Fruit fly (Drosophila melanogaster) whole organism, pupa: ENCODE data around the gene CG8925.
A peak's percentile ranks its signal among the peaks of the same experiment; 100 is the strongest.

Experiments used
- CG10348 ChIP-seq: fragments of 200-800 bp; sonication (Bioruptor generic); IDR thresholded peaks from 2 replicates; pipeline ENCODE4 v1.3.6; 2022; ENCODE audit warnings: missing biosample characterization, missing genetic modification characterization
- CG12605 ChIP-seq: fragments of 200-800 bp; sonication (Bioruptor generic); IDR thresholded peaks from 2 replicates; pipeline ENCODE4 v1.3.6; 2022; ENCODE audit warnings: missing biosample characterization, missing genetic modification characterization
- CG13204 ChIP-seq: fragments of 200-800 bp; sonication (Bioruptor generic); optimal IDR thresholded peaks from 2 replicates; lab custom pipeline; 2018; ENCODE audit warnings: missing biosample characterization, mild to moderate bottlenecking, missing genetic modification characterization, moderate library complexity
- CG14655 ChIP-seq: fragments of 200-800 bp; sonication (Bioruptor generic); optimal IDR thresholded peaks from 3 replicates; lab custom pipeline; 2017; ENCODE audit warnings: mild to moderate bottlenecking, missing biosample characterization, missing genetic modification reagents, missing genetic modification characterization
- CG15710 ChIP-seq: fragments of 200-800 bp; sonication (Bioruptor generic); optimal IDR thresholded peaks from 2 replicates; lab custom pipeline; 2018; ENCODE audit warnings: missing biosample characterization, mild to moderate bottlenecking, missing genetic modification characterization, moderate library complexity
- CG17806 ChIP-seq: fragments of 200-800 bp; sonication (Bioruptor generic); optimal IDR thresholded peaks from 2 replicates; lab custom pipeline; 2018; ENCODE audit warnings: missing biosample characterization, mild to moderate bottlenecking, missing genetic modification characterization, moderate library complexity
- CG32121 ChIP-seq: fragments of 200-800 bp; sonication (Bioruptor generic); IDR thresholded peaks from 2 replicates; pipeline ENCODE4 v1.3.6; 2022; ENCODE audit warnings: missing biosample characterization, missing genetic modification characterization
- CG34367 ChIP-seq: fragments of 200-800 bp; sonication (Bioruptor generic); optimal IDR thresholded peaks from 2 replicates; lab custom pipeline; 2018; ENCODE audit warnings: missing biosample characterization, mild to moderate bottlenecking, missing genetic modification characterization
- CG4496 ChIP-seq: fragments of 200-800 bp; sonication (Bioruptor generic); IDR thresholded peaks from 3 replicates; pipeline ENCODE4 v1.3.6; 2022; ENCODE audit warnings: missing biosample characterization, missing genetic modification characterization
- CG8159 ChIP-seq: fragments of 200-800 bp; sonication (Bioruptor generic); optimal IDR thresholded peaks from 3 replicates; lab custom pipeline; 2018; ENCODE audit warnings: missing biosample characterization, mild to moderate bottlenecking, missing genetic modification characterization, moderate library complexity
- CG8301 ChIP-seq: fragments of 200-800 bp; sonication (Bioruptor generic); optimal IDR thresholded peaks from 2 replicates; lab custom pipeline; 2018; ENCODE audit warnings: missing biosample characterization, mild to moderate bottlenecking, missing genetic modification characterization
- CG9948 ChIP-seq: fragments of 200-800 bp; sonication (Bioruptor generic); optimal IDR thresholded peaks from 2 replicates; lab custom pipeline; 2018; ENCODE audit warnings: missing biosample characterization, mild to moderate bottlenecking, missing genetic modification characterization, moderate library complexity
- D1 ChIP-seq: fragments of 200-800 bp; sonication (Bioruptor generic); optimal IDR thresholded peaks from 2 replicates; lab custom pipeline; 2018; ENCODE audit warnings: missing biosample characterization, mild to moderate bottlenecking, missing genetic modification characterization, moderate library complexity
- EcR ChIP-seq: fragments of 200-800 bp; sonication (Bioruptor generic); optimal IDR thresholded peaks from 3 replicates; lab custom pipeline; 2019; ENCODE audit warnings: missing biosample characterization, missing genetic modification characterization, mild to moderate bottlenecking, moderate library complexity, missing genetic modification reagents
- Ets98B ChIP-seq: fragments of 200-800 bp; sonication (Bioruptor generic); IDR thresholded peaks from 2 replicates; pipeline ENCODE4 v1.3.6; 2022; ENCODE audit warnings: missing biosample characterization, missing genetic modification characterization
- Pif1A ChIP-seq: fragments of 200-800 bp; sonication (Bioruptor generic); optimal IDR thresholded peaks from 3 replicates; lab custom pipeline; 2016; ENCODE audit warnings: missing biosample characterization, missing genetic modification characterization
- Pif1B ChIP-seq: fragments of 200-800 bp; sonication (Bioruptor generic); optimal IDR thresholded peaks from 3 replicates; lab custom pipeline; 2016; ENCODE audit warnings: missing biosample characterization, missing genetic modification characterization
- Snoo ChIP-seq: fragments of 200-800 bp; sonication (Bioruptor generic); optimal IDR thresholded peaks from 3 replicates; lab custom pipeline; 2017; ENCODE audit warnings: missing biosample characterization, mild to moderate bottlenecking, missing genetic modification characterization, inconsistent platforms
- fd96Ca ChIP-seq: fragments of 200-800 bp; sonication (Bioruptor generic); IDR thresholded peaks from 3 replicates; pipeline ENCODE4 v1.3.6; 2022; ENCODE audit warnings: missing biosample characterization, missing genetic modification characterization
- gl ChIP-seq: fragments of 200-800 bp; sonication (Bioruptor generic); optimal IDR thresholded peaks from 2 replicates; lab custom pipeline; 2018; ENCODE audit warnings: missing biosample characterization, mild to moderate bottlenecking, missing genetic modification characterization
- rn ChIP-seq: fragments of 200-800 bp; sonication (Bioruptor generic); IDR thresholded peaks from 2 replicates; pipeline ENCODE4 v1.3.6; 2022; ENCODE audit warnings: missing biosample characterization, missing genetic modification characterization

The CG8925 gene

DNA sequence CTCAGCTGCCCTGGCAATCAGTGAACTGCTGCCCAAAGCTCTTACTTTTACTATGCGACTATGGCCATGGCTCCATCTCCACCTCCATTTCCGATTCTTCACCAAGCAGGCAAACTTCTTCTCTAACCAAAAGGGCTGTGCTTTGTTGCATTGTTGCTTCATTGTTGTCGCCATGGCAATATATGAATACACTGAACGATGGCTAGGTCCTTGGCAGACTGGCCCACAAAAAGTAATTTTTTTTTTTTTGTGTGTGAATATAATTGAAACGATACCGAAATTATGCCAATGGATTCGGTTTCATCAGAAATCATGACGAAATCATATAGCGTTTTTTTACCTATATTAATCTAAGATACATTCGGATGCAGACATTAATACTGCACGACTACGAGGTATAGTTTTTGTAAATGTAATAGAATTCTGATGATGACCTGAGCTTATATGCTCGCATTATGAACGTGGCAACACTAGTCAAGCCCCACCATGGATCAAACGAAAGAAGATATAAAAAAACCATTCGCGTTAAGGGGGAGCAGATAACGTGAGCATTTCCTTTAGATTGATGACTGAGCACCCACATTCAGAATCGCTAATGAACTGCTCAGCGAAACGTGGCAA, 48.4 kb downstream of the CG8925 start:
- TF ChIP-seq CG14655 (GFP tag; lab: Kevin White, UChicago) (peak; percentile 24), gl (tag; lab: Kevin White, UChicago) (no peak)

DNA sequence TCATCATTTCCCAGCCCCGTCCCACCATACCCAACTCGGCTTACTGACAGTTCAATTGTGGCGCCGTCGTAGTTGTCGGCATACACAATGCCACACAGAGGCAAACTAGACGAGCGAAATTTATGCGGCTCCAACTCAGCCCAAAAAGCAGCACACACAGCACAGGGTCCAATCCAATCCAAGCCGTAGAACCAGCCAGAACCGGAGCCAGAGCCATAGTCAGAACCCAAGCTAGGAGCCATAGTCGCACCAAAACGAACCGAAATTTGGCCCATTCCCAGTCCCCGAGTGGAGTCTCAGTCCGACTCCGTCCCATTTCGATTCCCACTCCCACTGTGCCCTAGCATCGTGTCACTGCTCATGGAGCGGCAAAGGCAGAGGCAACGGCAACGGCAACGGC, 49.1 kb downstream of the CG8925 start:
- TF ChIP-seq gl (tag; lab: Kevin White, UChicago), result no peak
- TF ChIP-seq CG13204, result peak; percentile 35
- TF ChIP-seq, all 21 proteins: peak for 1

DNA sequence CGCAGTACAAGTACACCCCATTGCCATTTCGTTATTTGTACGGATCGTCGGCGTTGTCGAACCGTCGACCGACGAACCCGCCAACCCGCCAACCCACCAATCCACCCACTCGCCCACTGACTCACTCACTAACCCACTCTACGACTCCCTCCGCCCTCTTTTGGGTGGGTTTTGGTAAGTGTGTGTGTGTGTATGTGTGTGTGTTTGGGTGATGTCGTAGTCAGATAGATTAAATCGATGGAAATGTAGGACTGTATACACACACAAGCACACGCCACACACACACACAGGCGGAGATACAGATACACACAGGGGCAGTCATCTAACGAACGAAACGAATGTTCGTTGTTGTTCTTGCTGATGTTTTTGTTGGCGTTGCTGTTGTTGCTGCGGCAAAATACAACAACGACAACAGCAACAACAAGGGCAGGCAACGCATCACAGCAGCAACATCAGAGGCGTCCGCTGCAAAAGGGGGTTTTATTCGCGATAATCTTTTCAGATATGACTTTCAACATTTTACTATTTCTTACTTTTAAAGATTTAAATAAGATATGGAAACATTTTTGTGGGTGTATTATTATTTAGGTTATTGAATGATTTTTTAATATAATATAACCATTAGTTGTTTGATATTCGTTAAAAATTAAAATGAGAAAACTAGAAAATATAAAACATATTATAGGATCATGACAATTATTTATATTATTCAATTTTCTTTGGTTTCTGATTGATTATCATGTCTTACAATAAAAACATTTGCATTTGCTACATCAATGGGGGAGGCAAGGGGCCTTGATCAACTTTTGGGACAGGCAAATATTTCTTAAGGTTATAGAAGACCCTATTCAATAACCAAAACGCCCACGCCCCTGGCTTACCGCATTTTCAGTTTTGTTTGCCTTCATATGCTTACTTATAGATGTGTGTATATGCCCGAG, 49.8 kb downstream of the CG8925 start:
- TF ChIP-seq Pif1B (GFP tag; lab: Kevin White, UChicago) (peak; percentile 42), CG8159 (peak; percentile 91), Snoo (tag; lab: Kevin White, UChicago) (peak; percentile 91), CG13204 (peak; percentile 38), Ets98B (GFP tag; lab: Robert Waterston, UW) (no peak; the same call in 1 of the 2 replicates), EcR (GFP tag; lab: Kevin White, UChicago) (peak; percentile 61), fd96Ca (GFP tag; lab: Robert Waterston, UW) (no peak; the same call in 2 of the 3 replicates), CG9948 (peak; percentile 92), CG10348 (GFP tag; lab: Robert Waterston, UW) (peak; percentile 12; the same call in 1 of the 2 replicates), CG32121 (GFP tag; lab: Robert Waterston, UW) (peak; percentile 71; the same call in 1 of the 2 replicates), CG4496 (GFP tag; lab: Robert Waterston, UW) (peak; percentile 76), CG34367 (tag; lab: Kevin White, UChicago) (peak; percentile 67), CG8301 (tag; lab: Kevin White, UChicago) (peak; percentile 85), CG17806 (tag; lab: Kevin White, UChicago) (peak; percentile 71), Pif1A (GFP tag; lab: Kevin White, UChicago) (peak; percentile 67), D1 (peak; percentile 63), CG15710 (tag; lab: Kevin White, UChicago) (peak; percentile 89), rn (peak; percentile 29), CG14655 (GFP tag; lab: Kevin White, UChicago) (peak; percentile 97), gl (tag; lab: Kevin White, UChicago) (no peak), CG12605 (GFP tag; lab: Robert Waterston, UW) (peak; percentile 44)

DNA sequence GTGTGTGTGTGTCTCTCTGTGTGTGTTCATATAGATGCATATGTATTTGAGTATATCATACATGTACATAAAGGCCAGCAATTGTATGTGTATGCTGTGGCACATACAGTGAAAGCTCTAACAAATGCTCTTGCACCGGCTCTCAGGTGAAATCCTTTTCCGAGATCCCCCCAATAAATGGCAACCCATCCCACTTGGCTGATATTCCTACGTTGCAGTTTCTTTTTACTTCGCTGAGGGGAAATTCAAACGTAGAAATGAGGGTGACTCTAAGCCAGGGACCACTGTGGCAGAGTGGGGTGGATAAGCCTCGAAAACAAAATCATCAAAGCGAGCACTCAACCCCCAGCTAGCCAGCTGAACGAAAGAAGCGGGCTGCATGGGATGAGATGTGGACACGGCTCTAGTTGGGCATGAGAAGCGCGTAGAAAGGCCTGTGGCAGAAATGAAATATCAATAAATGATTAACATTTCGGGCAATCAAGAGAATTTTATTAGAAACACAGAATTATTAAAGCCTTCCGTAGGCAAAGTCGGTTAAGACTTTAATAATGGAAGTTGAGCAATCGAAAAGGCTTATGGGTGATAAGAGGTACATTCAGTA, 50.6 kb downstream of the CG8925 start:
- TF ChIP-seq fd96Ca (GFP tag; lab: Robert Waterston, UW), result peak; percentile 100
- TF ChIP-seq CG12605 (GFP tag; lab: Robert Waterston, UW), result peak; percentile 99
- peak; percentile 100 for TF ChIP-seq CG32121 (GFP tag; lab: Robert Waterston, UW)
- TF ChIP-seq CG14655 (GFP tag; lab: Kevin White, UChicago), result peak; percentile 96
- TF ChIP-seq EcR (GFP tag; lab: Kevin White, UChicago), result peak; percentile 84
- TF ChIP-seq rn, result peak; percentile 98
- peak; percentile 100 for TF ChIP-seq CG4496 (GFP tag; lab: Robert Waterston, UW)
- TF ChIP-seq CG13204, result peak; percentile 84
- TF ChIP-seq CG17806 (tag; lab: Kevin White, UChicago), result peak; percentile 97
- peak; percentile 100 for TF ChIP-seq Ets98B (GFP tag; lab: Robert Waterston, UW)
- peak; percentile 92 for TF ChIP-seq gl (tag; lab: Kevin White, UChicago)
- peak; percentile 87 for TF ChIP-seq Snoo (tag; lab: Kevin White, UChicago)
- peak; percentile 94 for TF ChIP-seq CG15710 (tag; lab: Kevin White, UChicago)
- peak; percentile 93 for TF ChIP-seq CG9948
- peak; percentile 92 for TF ChIP-seq CG8159
- TF ChIP-seq Pif1B (GFP tag; lab: Kevin White, UChicago), result peak; percentile 99
- peak; percentile 98 for TF ChIP-seq CG10348 (GFP tag; lab: Robert Waterston, UW)
- peak; percentile 94 for TF ChIP-seq CG34367 (tag; lab: Kevin White, UChicago)
- TF ChIP-seq D1, result peak; percentile 47
- TF ChIP-seq Pif1A (GFP tag; lab: Kevin White, UChicago), result peak; percentile 99
- TF ChIP-seq CG8301 (tag; lab: Kevin White, UChicago), result peak; percentile 98

DNA sequence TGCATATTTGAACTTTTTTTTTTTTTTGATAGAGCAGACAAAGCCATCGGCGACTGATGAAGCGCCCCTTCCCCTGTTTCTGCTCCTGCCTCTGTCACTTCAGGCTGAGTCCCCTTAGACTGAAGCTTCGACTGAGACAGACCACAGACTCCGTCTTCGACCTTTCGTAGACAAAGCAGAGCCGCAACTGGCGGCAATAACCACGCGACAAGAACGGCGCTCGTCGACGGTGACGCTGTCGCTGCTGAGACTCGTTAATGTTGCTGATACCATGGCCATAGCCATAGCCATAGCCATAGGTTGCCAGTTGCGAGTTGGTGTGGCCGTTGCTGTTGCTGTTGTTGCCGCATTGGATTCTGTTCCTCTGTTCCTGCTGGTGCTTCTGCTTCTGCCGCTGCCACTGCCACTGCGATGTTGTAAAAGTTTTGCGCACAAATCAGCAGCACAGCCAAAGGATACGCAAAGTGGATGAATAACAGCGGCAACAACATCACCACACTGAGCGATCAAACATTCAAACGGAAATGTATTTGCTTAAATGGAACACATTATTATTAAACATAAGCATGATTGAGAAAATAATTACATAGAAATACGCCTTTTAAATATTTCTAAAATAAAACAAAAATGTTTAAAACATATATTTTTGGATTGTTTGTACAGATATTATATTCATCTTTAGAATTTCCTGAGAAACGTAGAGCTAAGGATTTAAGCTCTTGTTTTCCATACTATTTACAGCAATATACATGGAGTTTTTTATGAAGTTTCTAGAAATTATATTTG, 51.7 kb downstream of the CG8925 start:
- TF ChIP-seq CG14655 (GFP tag; lab: Kevin White, UChicago), result peak; percentile 91
- peak; percentile 92 for TF ChIP-seq CG13204
- no peak for TF ChIP-seq CG32121 (GFP tag; lab: Robert Waterston, UW)
- TF ChIP-seq EcR (GFP tag; lab: Kevin White, UChicago), result peak; percentile 77
- TF ChIP-seq CG15710 (tag; lab: Kevin White, UChicago), result peak; percentile 81
- TF ChIP-seq gl (tag; lab: Kevin White, UChicago), result peak; percentile 34
- TF ChIP-seq Pif1B (GFP tag; lab: Kevin White, UChicago), result peak; percentile 25
- TF ChIP-seq CG17806 (tag; lab: Kevin White, UChicago), result peak; percentile 91
- 0 out of 3 replicates have a peak, but pooled peaks have one; percentile 34 for TF ChIP-seq CG4496 (GFP tag; lab: Robert Waterston, UW)
- TF ChIP-seq CG12605 (GFP tag; lab: Robert Waterston, UW), result no peak
- peak; percentile 93 for TF ChIP-seq CG8301 (tag; lab: Kevin White, UChicago)
- peak; percentile 77 for TF ChIP-seq CG34367 (tag; lab: Kevin White, UChicago)
- 0 out of 3 replicates have a peak, but pooled peaks have one; percentile 19 for TF ChIP-seq fd96Ca (GFP tag; lab: Robert Waterston, UW)
- TF ChIP-seq Pif1A (GFP tag; lab: Kevin White, UChicago), result peak; percentile 36
- TF ChIP-seq Snoo (tag; lab: Kevin White, UChicago), result no peak
- TF ChIP-seq rn, result 0 out of 2 replicates have a peak, but pooled peaks have one; percentile 17
- peak; percentile 89 for TF ChIP-seq D1
- TF ChIP-seq CG9948, result peak; percentile 91
- TF ChIP-seq CG10348 (GFP tag; lab: Robert Waterston, UW), result no peak
- TF ChIP-seq Ets98B (GFP tag; lab: Robert Waterston, UW), result no peak; the same call in 1 of the 2 replicates
- peak; percentile 91 for TF ChIP-seq CG8159
